Fruit fly (Drosophila melanogaster): ENCODE results near the gene yellow-e2.

DNA sequence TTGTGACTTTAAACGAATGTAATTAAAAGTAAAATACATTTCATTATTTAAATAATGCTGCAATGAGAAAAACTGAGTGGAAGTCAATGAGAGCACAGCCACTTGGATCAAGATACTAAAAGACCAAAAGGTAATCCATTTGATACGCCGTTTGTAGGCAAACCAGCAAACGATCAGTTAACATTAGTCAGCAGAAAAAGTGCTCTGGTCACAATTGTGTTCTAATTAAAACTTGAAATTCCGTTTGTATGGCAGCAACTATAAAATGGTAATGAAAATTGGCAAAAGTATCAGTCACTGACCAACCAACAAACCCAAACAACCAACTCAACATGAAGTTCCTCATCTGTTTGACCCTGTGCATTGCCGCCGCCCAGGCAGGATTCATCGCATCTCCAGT, 9.3 kb downstream of the yellow-e2 start, which contains the start of gene CG14377:
- TF ChIP-seq CG33017 (tag; optimal IDR thresholded peaks at IDR 0.05) (no peak), toe (GFP tag; optimal IDR thresholded peaks at IDR 0.05) (no peak), cic (GFP tag; optimal IDR thresholded peaks at IDR 0.05) (no peak), Hr96 (GFP tag; optimal IDR thresholded peaks at IDR 0.05) (no peak), CG1620 (GFP tag; optimal IDR thresholded peaks at IDR 0.05) (no peak)

All from whole organism, adult.